Worm (Caenorhabditis elegans): ENCODE data around the gene npr-34.

DNA sequence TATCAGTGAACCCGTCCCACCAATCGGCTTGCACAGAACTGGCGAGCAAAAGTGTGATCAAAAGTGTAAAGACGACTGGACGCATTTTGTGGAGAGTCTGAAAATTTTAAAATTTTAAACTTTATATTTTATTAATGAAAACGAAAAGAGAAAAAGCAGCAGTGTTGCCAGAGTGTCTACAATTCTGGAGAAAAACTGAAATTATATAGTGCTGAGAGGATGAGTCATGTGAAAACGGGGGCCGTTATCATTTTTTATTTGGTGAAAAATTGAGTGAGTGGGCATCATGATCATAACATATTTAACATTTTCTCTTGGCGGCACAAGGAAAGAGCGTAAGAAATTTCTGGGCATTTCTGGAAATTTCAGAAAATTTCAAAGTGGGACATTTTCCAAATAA is 43.8 kb downstream of the npr-34 start, which contains the start of gene K02B7.3:
- TF ChIP-seq tab-1 (GFP tag; IDR thresholded peaks at IDR 0.05) (no peak), flt-1 (GFP tag; IDR thresholded peaks at IDR 0.05) (no peak), T22C8.4 (GFP tag; IDR thresholded peaks at IDR 0.05) (no peak), ref-1 (GFP tag; conservative IDR thresholded peaks at IDR 0.05) (no peak), med-1 (GFP tag; optimal IDR thresholded peaks at IDR 0.05; ENCODE audit: insufficient read depth) (no peak), ztf-29 (GFP tag; IDR thresholded peaks at IDR 0.05) (no peak)

All from whole organism, midembryonic.